Fruit fly (Drosophila melanogaster) whole organism, embryonic: ENCODE data around the gene gkt.

ENCODE experiments used
- BtbVII ChIP-seq: fragments of 200-800 bp; sonication (Bioruptor generic); optimal IDR thresholded peaks from 3 replicates; lab custom pipeline; 2017; ENCODE audit warnings: missing biosample characterization, mild to moderate bottlenecking, missing genetic modification characterization
- CG10267 ChIP-seq: fragments of 200-800 bp; sonication (Bioruptor generic); optimal IDR thresholded peaks from 2 replicates; lab custom pipeline; 2018; ENCODE audit warnings: missing biosample characterization, mild to moderate bottlenecking, missing genetic modification characterization, moderate library complexity
- CG10366 ChIP-seq: fragments of 200-800 bp; sonication (Bioruptor generic); IDR thresholded peaks from 2 replicates; pipeline ENCODE4 v1.3.6; 2022; ENCODE audit warnings: missing biosample characterization, missing genetic modification characterization
- CG11723 ChIP-seq: fragments of 200-800 bp; sonication (Bioruptor generic); optimal IDR thresholded peaks from 2 replicates; lab custom pipeline; 2017; ENCODE audit warnings: missing biosample characterization, mild to moderate bottlenecking, missing genetic modification characterization
- CG1233 ChIP-seq: fragments of 200-800 bp; sonication (Bioruptor generic); optimal IDR thresholded peaks from 4 replicates; lab custom pipeline; 2018; ENCODE audit warnings: missing biosample characterization, mild to moderate bottlenecking, missing genetic modification characterization
- CG14860 ChIP-seq: fragments of 200-800 bp; sonication (Bioruptor generic); IDR thresholded peaks from 3 replicates; pipeline ENCODE4 v1.3.6; 2022; ENCODE audit warnings: missing biosample characterization, missing genetic modification characterization; ENCODE audit not compliant: partially characterized antibody
- CG1602 ChIP-seq: fragments of 200-800 bp; sonication (Bioruptor generic); optimal IDR thresholded peaks from 3 replicates; lab custom pipeline; 2016; ENCODE audit warnings: missing biosample characterization, missing genetic modification characterization
- CG17802 ChIP-seq: fragments of 200-800 bp; sonication (Bioruptor generic); optimal IDR thresholded peaks from 2 replicates; lab custom pipeline; 2018; ENCODE audit warnings: missing biosample characterization, mild to moderate bottlenecking, missing genetic modification characterization, moderate library complexity
- CG2116 ChIP-seq: fragments of 200-800 bp; sonication (Bioruptor generic); optimal IDR thresholded peaks from 3 replicates; lab custom pipeline; 2018; ENCODE audit warnings: missing biosample characterization, mild to moderate bottlenecking, missing genetic modification characterization
- CG3281 ChIP-seq: fragments of 200-800 bp; sonication (Bioruptor generic); optimal IDR thresholded peaks from 3 replicates; lab custom pipeline; 2017; ENCODE audit warnings: missing biosample characterization, mild to moderate bottlenecking, missing genetic modification characterization
- CG33213 ChIP-seq: fragments of 200-800 bp; sonication (Bioruptor generic); optimal IDR thresholded peaks from 3 replicates; lab custom pipeline; 2016; ENCODE audit warnings: missing biosample characterization, missing genetic modification characterization
- CG3847 ChIP-seq: fragments of 200-800 bp; sonication (Bioruptor generic); IDR thresholded peaks from 2 replicates; pipeline ENCODE4 v1.3.6; 2022; ENCODE audit warnings: missing biosample characterization, missing genetic modification characterization
- CG43689 ChIP-seq: fragments of 200-800 bp; sonication (Bioruptor generic); IDR thresholded peaks from 2 replicates; pipeline ENCODE4 v1.3.6; 2022; ENCODE audit warnings: missing biosample characterization, missing genetic modification characterization
- CG4820 ChIP-seq: fragments of 200-800 bp; sonication (Bioruptor generic); optimal IDR thresholded peaks from 3 replicates; lab custom pipeline; 2016; ENCODE audit warnings: missing biosample characterization, missing genetic modification characterization
- CG6272 ChIP-seq: fragments of 200-800 bp; sonication (Bioruptor generic); IDR thresholded peaks from 2 replicates; pipeline ENCODE4 v1.3.6; 2022; ENCODE audit warnings: missing biosample characterization, missing genetic modification characterization
- CG6813 ChIP-seq: fragments of 200-800 bp; sonication (Bioruptor generic); optimal IDR thresholded peaks from 2 replicates; lab custom pipeline; 2017; ENCODE audit warnings: missing biosample characterization, missing genetic modification characterization, mild to moderate bottlenecking, moderate library complexity, missing genetic modification reagents
- D ChIP-seq, 2 experiments: fragments of 200-800 bp in 1 of 2; fragments of >200 bp in 1 of 2; sonication (Bioruptor generic) in 1 of 2; optimal IDR thresholded peaks; 2 replicates in 1 of 2; 3 replicates in 1 of 2; lab custom pipeline; 2017; ENCODE audit warnings: mild to moderate bottlenecking in 1 of 2, missing biosample characterization in 1 of 2, missing genetic modification characterization in 1 of 2, missing genetic modification reagents in 1 of 2
- D19A ChIP-seq: fragments of 200-800 bp; optimal IDR thresholded peaks from 3 replicates; lab custom pipeline; 2019; ENCODE audit warnings: missing biosample characterization, mild to moderate bottlenecking, missing genetic modification characterization, moderate library complexity
- Dbx ChIP-seq: fragments of 200-800 bp; sonication (Bioruptor generic); IDR thresholded peaks from 3 replicates; pipeline ENCODE4 v1.3.6; 2022; ENCODE audit warnings: missing biosample characterization, missing genetic modification characterization
- Dip2 ChIP-seq: fragments of 200-800 bp; sonication (Bioruptor generic); IDR thresholded peaks from 2 replicates; pipeline ENCODE4 v1.3.6; 2022; ENCODE audit warnings: missing biosample characterization, missing genetic modification characterization
- Hmx ChIP-seq: fragments of 200-800 bp; sonication (Bioruptor generic); optimal IDR thresholded peaks from 2 replicates; lab custom pipeline; 2016; ENCODE audit warnings: missing biosample characterization, missing genetic modification characterization
- Oaz ChIP-seq: fragments of 200-800 bp; sonication (Bioruptor generic); IDR thresholded peaks from 2 replicates; pipeline ENCODE4 v1.3.6; 2022; ENCODE audit warnings: missing biosample characterization, missing genetic modification characterization
- Six4 ChIP-seq: fragments of 200-800 bp; sonication (Bioruptor generic); optimal IDR thresholded peaks from 2 replicates; lab custom pipeline; 2016; ENCODE audit warnings: missing biosample characterization, missing genetic modification characterization
- TFAM ChIP-seq: fragments of 200-800 bp; sonication (Bioruptor generic); optimal IDR thresholded peaks from 2 replicates; lab custom pipeline; 2017; ENCODE audit warnings: missing biosample characterization, missing genetic modification characterization, inconsistent platforms
- Trl ChIP-seq, 3 experiments: fragments of >200 bp in 2 of 3; fragments of 200-800 bp in 1 of 3; sonication (Bioruptor generic) in 1 of 3; optimal IDR thresholded peaks; 2 replicates in 1 of 3; 3 replicates in 2 of 3; lab custom pipeline; 2016 to 2017; ENCODE audit warnings: missing biosample characterization in 1 of 3, missing genetic modification characterization in 1 of 3
- az2 ChIP-seq: fragments of 200-800 bp; sonication (Bioruptor generic); optimal IDR thresholded peaks from 3 replicates; lab custom pipeline; 2016; ENCODE audit warnings: missing biosample characterization, missing genetic modification characterization
- cwo ChIP-seq: fragments of 200-800 bp; sonication (Bioruptor generic); optimal IDR thresholded peaks from 3 replicates; lab custom pipeline; 2017; ENCODE audit warnings: missing biosample characterization, missing genetic modification characterization, mild to moderate bottlenecking, moderate library complexity, missing genetic modification reagents
- dan ChIP-seq: fragments of 200-800 bp; sonication (Bioruptor generic); IDR thresholded peaks from 2 replicates; pipeline ENCODE4 v1.3.6; 2022; ENCODE audit warnings: missing biosample characterization, missing genetic modification characterization
- dmrt99B ChIP-seq: fragments of 200-800 bp; sonication (Bioruptor generic); optimal IDR thresholded peaks from 2 replicates; lab custom pipeline; 2018; ENCODE audit warnings: missing biosample characterization, mild to moderate bottlenecking, missing genetic modification characterization, moderate library complexity
- fru ChIP-seq: fragments of >200 bp; optimal IDR thresholded peaks from 2 replicates; lab custom pipeline; 2017
- h ChIP-seq: fragments of >200 bp; optimal IDR thresholded peaks from 2 replicates; lab custom pipeline; 2017
- ham ChIP-seq: fragments of 200-800 bp; sonication (Bioruptor generic); IDR thresholded peaks from 2 replicates; pipeline ENCODE4 v1.3.6; 2022; ENCODE audit warnings: missing biosample characterization, missing genetic modification characterization
- hkb ChIP-seq, 2 experiments: fragments of 200-800 bp in 1 of 2; fragments of >200 bp in 1 of 2; sonication (Bioruptor generic) in 1 of 2; IDR thresholded peaks in 1 of 2; optimal IDR thresholded peaks in 1 of 2; 2 replicates each; pipeline versions ENCODE4 v1.3.6 to Lab custom; 2017 to 2022; ENCODE audit warnings: missing biosample characterization in 1 of 2, missing genetic modification characterization in 1 of 2
- hth ChIP-seq: fragments of >200 bp; optimal IDR thresholded peaks from 2 replicates; lab custom pipeline; 2017; ENCODE audit warnings: inconsistent platforms
- insv ChIP-seq, 2 experiments: fragments of 200-800 bp; sonication (Bioruptor generic); optimal IDR thresholded peaks; 3 replicates each; lab custom pipeline; 2016 to 2018; ENCODE audit warnings: missing biosample characterization in 2 of 2, missing genetic modification characterization in 2 of 2
- jing ChIP-seq: fragments of 200-800 bp; sonication (Bioruptor generic); optimal IDR thresholded peaks from 2 replicates; lab custom pipeline; 2018; ENCODE audit warnings: missing biosample characterization, mild to moderate bottlenecking, missing genetic modification characterization
- maf-S ChIP-seq: fragments of 200-800 bp; sonication (Bioruptor generic); optimal IDR thresholded peaks from 2 replicates; lab custom pipeline; 2016; ENCODE audit warnings: missing biosample characterization, missing genetic modification characterization
- nerfin-1 ChIP-seq: fragments of 200-800 bp; sonication (Bioruptor generic); optimal IDR thresholded peaks from 3 replicates; lab custom pipeline; 2019; ENCODE audit warnings: missing biosample characterization, mild to moderate bottlenecking, missing genetic modification characterization, moderate library complexity
- p53 ChIP-seq: fragments of 200-800 bp; sonication (Bioruptor generic); optimal IDR thresholded peaks from 2 replicates; lab custom pipeline; 2016; ENCODE audit warnings: missing biosample characterization, missing genetic modification characterization
- pb ChIP-seq: fragments of 200-800 bp; sonication (Bioruptor generic); optimal IDR thresholded peaks from 3 replicates; lab custom pipeline; 2016; ENCODE audit warnings: missing biosample characterization, missing genetic modification characterization
- pho ChIP-seq: fragments of 200-800 bp; sonication (Bioruptor generic); optimal IDR thresholded peaks from 2 replicates; lab custom pipeline; 2016; ENCODE audit warnings: missing biosample characterization, missing genetic modification characterization
- prd ChIP-seq, 3 experiments: fragments of >200 bp in 2 of 3; fragments of 200-800 bp in 1 of 3; sonication (Bioruptor generic) in 1 of 3; optimal IDR thresholded peaks in 2 of 3; IDR thresholded peaks in 1 of 3; 2 replicates in 2 of 3; 3 replicates in 1 of 3; pipeline versions ENCODE4 v1.3.6 to Lab custom; 2017 to 2022; ENCODE audit warnings: missing biosample characterization in 1 of 3, missing genetic modification characterization in 1 of 3
- sc ChIP-seq, 3 experiments: fragments of >200 bp in 2 of 3; fragments of 200-800 bp in 1 of 3; sonication (Bioruptor generic) in 1 of 3; optimal IDR thresholded peaks; 2 replicates in 2 of 3; 3 replicates in 1 of 3; lab custom pipeline; 2017; ENCODE audit warnings: mild to moderate bottlenecking in 1 of 3, missing biosample characterization in 1 of 3, missing genetic modification characterization in 1 of 3, missing genetic modification reagents in 1 of 3
- scrt ChIP-seq: fragments of 200-800 bp; sonication (Bioruptor generic); optimal IDR thresholded peaks from 2 replicates; lab custom pipeline; 2018; ENCODE audit warnings: missing biosample characterization, mild to moderate bottlenecking, missing genetic modification characterization, moderate library complexity
- slp2 ChIP-seq: fragments of 200-800 bp; sonication (Bioruptor generic); optimal IDR thresholded peaks from 2 replicates; lab custom pipeline; 2016; ENCODE audit warnings: missing biosample characterization, missing genetic modification characterization
- sr ChIP-seq: fragments of 200-800 bp; sonication (Bioruptor generic); IDR thresholded peaks from 3 replicates; pipeline ENCODE4 v1.3.6; 2022; ENCODE audit warnings: missing biosample characterization, missing genetic modification characterization
- toy ChIP-seq: fragments of 200-800 bp; sonication (Bioruptor generic); IDR thresholded peaks from 2 replicates; pipeline ENCODE4 v1.3.6; 2022; ENCODE audit warnings: missing biosample characterization, missing genetic modification characterization
- unpg ChIP-seq: fragments of 200-800 bp; sonication (Bioruptor generic); optimal IDR thresholded peaks from 3 replicates; lab custom pipeline; 2018; ENCODE audit warnings: missing biosample characterization, mild to moderate bottlenecking, missing genetic modification characterization, moderate library complexity

gkt gene

DNA sequence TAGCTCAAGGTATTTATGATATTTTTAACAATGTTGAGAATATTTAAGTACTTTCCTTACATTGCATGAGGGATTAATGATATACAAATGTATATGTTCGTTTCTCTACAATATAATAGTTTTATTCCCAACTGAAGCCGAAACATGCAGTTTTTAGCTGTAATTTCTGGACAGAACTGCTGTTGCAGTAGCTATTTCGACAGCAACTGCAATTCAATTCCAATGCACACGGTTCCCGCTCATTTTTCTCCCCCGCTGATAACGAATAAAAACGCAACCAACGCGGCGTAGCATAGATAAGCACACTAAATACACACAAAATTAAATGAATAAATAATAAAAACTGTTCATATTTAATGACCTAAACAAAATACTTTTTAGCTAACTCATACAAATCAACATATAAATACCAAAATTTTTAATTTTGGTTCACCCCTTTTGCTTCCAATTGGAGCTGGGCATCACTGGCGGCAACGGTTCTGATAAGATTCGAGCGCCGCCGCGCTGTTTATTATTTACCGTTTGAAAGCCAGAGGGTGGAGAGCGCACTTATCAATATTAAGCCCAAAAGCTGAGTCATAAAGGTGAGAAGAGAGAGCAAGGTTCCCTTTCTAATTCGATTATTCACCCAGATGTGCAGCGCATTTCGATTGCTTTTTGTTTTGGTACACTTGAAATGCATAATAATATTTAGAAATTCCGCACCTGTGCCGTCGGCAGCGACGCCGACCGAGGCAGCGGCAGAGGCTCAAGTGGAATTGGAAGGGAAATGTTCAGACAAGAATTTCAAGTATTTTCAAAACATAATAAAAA, 1.3 kb upstream of the gkt start (continued):
- no peak for TF ChIP-seq toy (GFP tag; lab: Robert Waterston, UW)
- no peak for TF ChIP-seq CG4820
- TF ChIP-seq CG2116 (GFP tag; lab: Kevin White, UChicago): peak; percentile 20
- TF ChIP-seq dan (GFP tag; lab: Robert Waterston, UW): no peak
- no peak for TF ChIP-seq fru (lab: Kevin White, UChicago)
- no peak for TF ChIP-seq Hmx (GFP tag; lab: Kevin White, UChicago)
- no peak for TF ChIP-seq CG17802
- no peak for TF ChIP-seq hth (lab: Kevin White, UChicago)
- TF ChIP-seq p53 (GFP tag; lab: Kevin White, UChicago): no peak
- TF ChIP-seq maf-S (GFP tag; lab: Kevin White, UChicago): no peak
- TF ChIP-seq sr (GFP tag; lab: Robert Waterston, UW): no peak
- TF ChIP-seq nerfin-1 (tag; lab: Kevin White, UChicago): no peak
- no peak for TF ChIP-seq slp2 (GFP tag; lab: Kevin White, UChicago)
- no peak for TF ChIP-seq jing (GFP tag; lab: Kevin White, UChicago)
- no peak for TF ChIP-seq sc (optimal IDR thresholded peaks at IDR 0.05; lab: Kevin White, UChicago)
- TF ChIP-seq sc (GFP tag; optimal IDR thresholded peaks at IDR 0.05; lab: Kevin White, UChicago): no peak
- TF ChIP-seq D (optimal IDR thresholded peaks at IDR 0.05; lab: Kevin White, UChicago): no peak
- no peak for TF ChIP-seq D (GFP tag; optimal IDR thresholded peaks at IDR 0.05; lab: Kevin White, UChicago)
- peak; percentile 5 for TF ChIP-seq CG6813 (GFP tag; lab: Kevin White, UChicago)
- peak; percentile 22 for TF ChIP-seq D19A (tag; lab: Kevin White, UChicago)
- no peak for TF ChIP-seq CG11723 (GFP tag; lab: Kevin White, UChicago)
- TF ChIP-seq Six4: no peak
- TF ChIP-seq ham (GFP tag; lab: Robert Waterston, UW): no peak
- no peak for TF ChIP-seq dmrt99B (tag; lab: Kevin White, UChicago)
- TF ChIP-seq pb: no peak
- TF ChIP-seq scrt: no peak
- no peak for TF ChIP-seq Dip2 (GFP tag; lab: Robert Waterston, UW)
- TF ChIP-seq CG10267: no peak
- no peak for TF ChIP-seq Oaz
- no peak for TF ChIP-seq CG6272
- no peak for TF ChIP-seq CG3847 (GFP tag; lab: Robert Waterston, UW)
- TF ChIP-seq CG33213 (GFP tag; lab: Kevin White, UChicago): no peak
- TF ChIP-seq TFAM (GFP tag; lab: Kevin White, UChicago): no peak
- 0 out of 2 replicates have a peak, but pooled peaks have one; percentile 7 for TF ChIP-seq CG10366 (GFP tag; lab: Robert Waterston, UW)
- no peak for TF ChIP-seq prd (optimal IDR thresholded peaks at IDR 0.05; lab: Kevin White, UChicago)
- no peak for TF ChIP-seq prd (GFP tag; IDR thresholded peaks at IDR 0.05; lab: Robert Waterston, UW)
- TF ChIP-seq BtbVII: peak; percentile 8
- TF ChIP-seq az2 (GFP tag; lab: Kevin White, UChicago): no peak
- TF ChIP-seq cwo (GFP tag; lab: Kevin White, UChicago): no peak
- TF ChIP-seq CG43689 (GFP tag; lab: Robert Waterston, UW): no peak
- no peak for TF ChIP-seq CG1233 (GFP tag; lab: Kevin White, UChicago)
- peak; percentile 30 for TF ChIP-seq unpg (GFP tag; lab: Kevin White, UChicago)
- TF ChIP-seq h (lab: Kevin White, UChicago): no peak
- TF ChIP-seq Trl (optimal IDR thresholded peaks at IDR 0.05; lab: Kevin White, UChicago): no peak
- TF ChIP-seq Trl (GFP tag; optimal IDR thresholded peaks at IDR 0.05; lab: Kevin White, UChicago): no peak
- TF ChIP-seq insv (GFP tag; optimal IDR thresholded peaks at IDR 0.05; lab: Kevin White, UChicago): peak; percentile 90 to 97
- 0 out of 3 replicates have a peak, but pooled peaks have one; percentile 23 for TF ChIP-seq Dbx (GFP tag; lab: Robert Waterston, UW)
- TF ChIP-seq hkb (optimal IDR thresholded peaks at IDR 0.05; lab: Kevin White, UChicago): no peak
- TF ChIP-seq hkb (GFP tag; IDR thresholded peaks at IDR 0.05; lab: Robert Waterston, UW): no peak; the same call in none of the 2 replicates
- TF ChIP-seq CG3281 (GFP tag; lab: Kevin White, UChicago): peak; percentile 19
- TF ChIP-seq pho (GFP tag; lab: Kevin White, UChicago): no peak
- TF ChIP-seq CG1602 (GFP tag; lab: Kevin White, UChicago): no peak
- no peak for TF ChIP-seq CG14860
